Worm (Caenorhabditis elegans) whole organism, young adult: ENCODE data around the gene srt-24.

ENCODE experiments used
- B0035.1 ChIP-seq: sonication (generic microtip); optimal IDR thresholded peaks from 2 replicates; lab custom pipeline; 2016; ENCODE audit warnings: missing genetic modification characterization, mild to moderate bottlenecking, missing compliant biosample characterization, missing genotype, missing genetic modification reagents
- B0261.1 ChIP-seq: sonication (generic microtip); optimal IDR thresholded peaks from 2 replicates; lab custom pipeline; 2016; ENCODE audit warnings: mild to moderate bottlenecking, missing genetic modification characterization, moderate library complexity, missing compliant biosample characterization
- C17E4.6 ChIP-seq: fragments of 200-800 bp; sonication (Bioruptor generic); IDR thresholded peaks from 2 replicates; pipeline ENCODE4 v1.3.6; 2022; ENCODE audit warnings: missing genetic modification reagents, missing genetic modification characterization, missing compliant biosample characterization
- F23B12.7 ChIP-seq: sonication (generic microtip); optimal IDR thresholded peaks from 2 replicates; lab custom pipeline; 2017; ENCODE audit warnings: missing genetic modification characterization, mild to moderate bottlenecking, missing compliant biosample characterization, antibody characterized with exemption, moderate library complexity; ENCODE audit not compliant: insufficient read depth
- F33H1.4 ChIP-seq: fragments of 200-800 bp; sonication (Bioruptor generic); IDR thresholded peaks from 2 replicates; pipeline ENCODE4 v1.3.6; 2022; ENCODE audit warnings: missing genetic modification reagents, missing genetic modification characterization, missing compliant biosample characterization
- F37B4.10 ChIP-seq: fragments of 200-800 bp; sonication (Bioruptor generic); IDR thresholded peaks from 2 replicates; pipeline ENCODE4 v1.3.6; 2022; ENCODE audit warnings: missing genetic modification characterization, missing compliant biosample characterization
- F39B2.1 ChIP-seq: fragments of 200-800 bp; sonication (Bioruptor generic); IDR thresholded peaks from 2 replicates; pipeline ENCODE4 v1.3.6; 2022; ENCODE audit warnings: missing genetic modification reagents, missing genetic modification characterization, missing compliant biosample characterization
- F55B11.4 ChIP-seq: sonication (generic microtip); optimal IDR thresholded peaks from 2 replicates; lab custom pipeline; 2016; ENCODE audit warnings: missing compliant biosample characterization, missing genetic modification characterization, borderline replicate concordance; ENCODE audit not compliant: insufficient read depth
- F57A8.1 ChIP-seq: fragments of 200-800 bp; sonication (Bioruptor generic); optimal IDR thresholded peaks from 2 replicates; lab custom pipeline; 2018; ENCODE audit warnings: mild to moderate bottlenecking, missing genetic modification characterization, moderate library complexity, missing compliant biosample characterization
- K11D2.4 ChIP-seq: fragments of 200-800 bp; sonication (Bioruptor generic); IDR thresholded peaks from 2 replicates; pipeline ENCODE4 v1.3.6; 2022; ENCODE audit warnings: missing genetic modification reagents, missing genetic modification characterization, missing compliant biosample characterization
- Y95B8A.8 ChIP-seq: fragments of 200-800 bp; sonication (Bioruptor generic); IDR thresholded peaks from 2 replicates; pipeline ENCODE4 v1.3.6; 2022; ENCODE audit warnings: missing genetic modification reagents, missing genetic modification characterization, missing compliant biosample characterization
- akir-1 ChIP-seq: fragments of 200-800 bp; sonication (Bioruptor generic); optimal IDR thresholded peaks from 2 replicates; lab custom pipeline; 2018; ENCODE audit warnings: mild to moderate bottlenecking, missing genetic modification characterization, moderate library complexity, missing compliant biosample characterization
- ama-1 ChIP-seq, 3 experiments: fragments of 150-350 bp in 1 of 3; sonication (generic microtip) in 2 of 3; optimal IDR thresholded peaks; 2 replicates each; lab custom pipeline; 2014 to 2018; ENCODE audit warnings: missing biosample characterization in 2 of 3, missing genetic modification characterization in 2 of 3, missing genetic modification reagents in 2 of 3
- atf-7 ChIP-seq: sonication (generic microtip); optimal IDR thresholded peaks from 2 replicates; lab custom pipeline; 2017; ENCODE audit warnings: mild to moderate bottlenecking, missing genetic modification characterization, missing compliant biosample characterization
- attf-3 ChIP-seq: fragments of 200-800 bp; sonication (Bioruptor generic); conservative IDR thresholded peaks from 2 replicates; pipeline ENCODE4 v1.3.6; 2022; ENCODE audit warnings: missing genetic modification reagents, missing genetic modification characterization, missing compliant biosample characterization
- bed-2 ChIP-seq: fragments of 200-800 bp; sonication (Bioruptor generic); IDR thresholded peaks from 2 replicates; pipeline ENCODE4 v1.3.6; 2022; ENCODE audit warnings: missing genetic modification reagents, missing genetic modification characterization, missing compliant biosample characterization
- ccch-3 ChIP-seq: fragments of 200-800 bp; sonication (Bioruptor generic); optimal IDR thresholded peaks from 2 replicates; lab custom pipeline; 2018; ENCODE audit warnings: mild to moderate bottlenecking, missing genetic modification characterization, missing compliant biosample characterization
- ceh-27 ChIP-seq: fragments of 200-800 bp; sonication (Bioruptor generic); optimal IDR thresholded peaks from 2 replicates; lab custom pipeline; 2018; ENCODE audit warnings: mild to moderate bottlenecking, missing genetic modification characterization, moderate library complexity, missing compliant biosample characterization
- ceh-40 ChIP-seq: fragments of 200-800 bp; sonication (Bioruptor generic); IDR thresholded peaks from 2 replicates; pipeline ENCODE4 v1.3.6; 2022; ENCODE audit warnings: missing genetic modification characterization, missing compliant biosample characterization
- chd-7 ChIP-seq: sonication (generic microtip); optimal IDR thresholded peaks from 2 replicates; lab custom pipeline; 2016; ENCODE audit warnings: mild to moderate bottlenecking, missing genetic modification characterization, moderate library complexity, missing compliant biosample characterization
- dpl-1 ChIP-seq: fragments of 150-350 bp; optimal IDR thresholded peaks from 2 replicates; lab custom pipeline; 2014; ENCODE audit warnings: missing biosample characterization, missing genetic modification reagents, missing genetic modification characterization
- egrh-3 ChIP-seq: fragments of 200-800 bp; sonication (Bioruptor generic); IDR thresholded peaks from 2 replicates; pipeline ENCODE4 v1.3.6; 2022; ENCODE audit warnings: missing genetic modification reagents, missing genetic modification characterization, missing compliant biosample characterization
- ets-4 ChIP-seq: fragments of 200-800 bp; sonication (Bioruptor generic); optimal IDR thresholded peaks from 2 replicates; lab custom pipeline; 2018; ENCODE audit warnings: mild to moderate bottlenecking, missing genetic modification characterization, missing compliant biosample characterization
- fkh-3 ChIP-seq: sonication (generic microtip); optimal IDR thresholded peaks from 2 replicates; lab custom pipeline; 2016; ENCODE audit warnings: mild to moderate bottlenecking, missing genetic modification characterization, missing compliant biosample characterization
- gei-17 ChIP-seq: fragments of 200-800 bp; sonication (Bioruptor generic); optimal IDR thresholded peaks from 2 replicates; lab custom pipeline; 2018; ENCODE audit warnings: mild to moderate bottlenecking, missing genetic modification characterization, missing compliant biosample characterization
- him-1 ChIP-seq: sonication (generic microtip); optimal IDR thresholded peaks from 2 replicates; lab custom pipeline; 2016; ENCODE audit warnings: missing genotype, missing genetic modification reagents, missing genetic modification characterization, missing compliant biosample characterization
- hmg-1.2 ChIP-seq: fragments of 200-800 bp; sonication (Bioruptor generic); IDR thresholded peaks from 2 replicates; pipeline ENCODE4 v1.3.6; 2022; ENCODE audit warnings: missing genetic modification reagents, missing genetic modification characterization, missing compliant biosample characterization
- hmg-20 ChIP-seq: fragments of 200-800 bp; sonication (Bioruptor generic); IDR thresholded peaks from 2 replicates; pipeline ENCODE4 v1.3.6; 2022; ENCODE audit warnings: missing genetic modification reagents, missing genetic modification characterization, missing compliant biosample characterization
- let-526 ChIP-seq: fragments of 200-800 bp; sonication (Bioruptor generic); IDR thresholded peaks from 2 replicates; pipeline ENCODE4 v1.3.6; 2022; ENCODE audit warnings: missing genetic modification reagents, missing genetic modification characterization, missing compliant biosample characterization
- lir-1 ChIP-seq: fragments of 200-800 bp; sonication (Bioruptor generic); conservative IDR thresholded peaks from 2 replicates; pipeline ENCODE4 v1.3.6; 2022; ENCODE audit warnings: missing genetic modification reagents, missing genetic modification characterization, missing compliant biosample characterization
- madf-10 ChIP-seq: sonication (generic microtip); optimal IDR thresholded peaks from 2 replicates; lab custom pipeline; 2016; ENCODE audit warnings: mild to moderate bottlenecking, missing genetic modification characterization, missing compliant biosample characterization
- mel-28 ChIP-seq: sonication (generic microtip); optimal IDR thresholded peaks from 2 replicates; lab custom pipeline; 2016; ENCODE audit warnings: borderline replicate concordance, mild to moderate bottlenecking, missing genetic modification characterization, missing compliant biosample characterization
- mes-4 ChIP-seq: sonication (generic microtip); optimal IDR thresholded peaks from 2 replicates; lab custom pipeline; 2016; ENCODE audit warnings: missing genotype, missing genetic modification characterization, missing compliant biosample characterization
- nhr-90 ChIP-seq: sonication (generic microtip); optimal IDR thresholded peaks from 2 replicates; lab custom pipeline; 2016; ENCODE audit warnings: missing genotype, mild to moderate bottlenecking, missing genetic modification characterization, missing compliant biosample characterization
- pbrm-1 ChIP-seq: fragments of 200-800 bp; sonication (Bioruptor generic); IDR thresholded peaks from 2 replicates; pipeline ENCODE4 v1.3.6; 2022; ENCODE audit warnings: missing genetic modification reagents, missing genetic modification characterization, missing compliant biosample characterization
- rcor-1 ChIP-seq: fragments of 200-800 bp; sonication (Bioruptor generic); IDR thresholded peaks from 2 replicates; pipeline ENCODE4 v1.3.6; 2022; ENCODE audit warnings: missing genetic modification reagents, missing genetic modification characterization, missing compliant biosample characterization
- repo-1 ChIP-seq: sonication (generic microtip); optimal IDR thresholded peaks from 2 replicates; lab custom pipeline; 2017; ENCODE audit warnings: mild to moderate bottlenecking, missing genetic modification characterization, missing compliant biosample characterization
- rpc-1 ChIP-seq, 2 experiments: fragments of 150-350 bp in 1 of 2; sonication (generic microtip) in 1 of 2; optimal IDR thresholded peaks; 2 replicates each; lab custom pipeline; 2014 to 2018; ENCODE audit warnings: missing biosample characterization in 1 of 2, missing genetic modification characterization in 1 of 2, missing genetic modification reagents in 1 of 2, missing genotype in 1 of 2
- somi-1 ChIP-seq: fragments of 200-800 bp; sonication (Bioruptor generic); optimal IDR thresholded peaks from 2 replicates; lab custom pipeline; 2018; ENCODE audit warnings: mild to moderate bottlenecking, missing genetic modification characterization, missing compliant biosample characterization
- tlf-1 ChIP-seq: fragments of 200-800 bp; sonication (Bioruptor generic); optimal IDR thresholded peaks from 2 replicates; lab custom pipeline; 2018; ENCODE audit warnings: mild to moderate bottlenecking, missing genetic modification characterization, missing compliant biosample characterization
- ztf-22 ChIP-seq: fragments of 200-800 bp; sonication (Bioruptor generic); optimal IDR thresholded peaks from 2 replicates; lab custom pipeline; 2018; ENCODE audit warnings: mild to moderate bottlenecking, missing genetic modification characterization, moderate library complexity, missing compliant biosample characterization
- ztf-25 ChIP-seq: fragments of 200-800 bp; sonication (Bioruptor generic); IDR thresholded peaks from 2 replicates; pipeline ENCODE4 v1.3.6; 2022; ENCODE audit warnings: missing genetic modification reagents, missing genetic modification characterization, missing compliant biosample characterization
- ztf-6 ChIP-seq: fragments of 200-800 bp; sonication (Bioruptor generic); IDR thresholded peaks from 2 replicates; pipeline ENCODE4 v1.3.6; 2022; ENCODE audit warnings: missing genetic modification reagents, missing genetic modification characterization, missing compliant biosample characterization

The srt-24 gene

ce11 chrIV:728095-728494 lies 2.7 kb downstream of the srt-24 start, which contains the start of gene Y55F3C.9:
Gene Y55F3C.9, minus strand, starts transcription at chrIV:728195.
- TF ChIP-seq him-1 (tag; lab: Kevin White, UChicago) = no peak
- no peak for TF ChIP-seq hmg-1.2 (GFP tag; lab: Robert Waterston, UW)
- TF ChIP-seq C17E4.6 (GFP tag; lab: Robert Waterston, UW) = no peak
- TF ChIP-seq B0035.1 (tag; lab: Kevin White, UChicago) = no peak
- TF ChIP-seq egrh-3 (GFP tag; lab: Robert Waterston, UW) = no peak
- no peak for TF ChIP-seq Y95B8A.8 (GFP tag; lab: Robert Waterston, UW)
- TF ChIP-seq mes-4 (tag; lab: Kevin White, UChicago) = no peak
- TF ChIP-seq pbrm-1 = no peak
- no peak for TF ChIP-seq mel-28
- TF ChIP-seq ztf-25 (GFP tag; lab: Robert Waterston, UW) = no peak
- no peak for TF ChIP-seq ceh-27 (GFP tag; lab: Kevin White, UChicago)
- no peak for TF ChIP-seq repo-1 (tag; lab: Kevin White, UChicago)
- TF ChIP-seq gei-17 (GFP tag; lab: Kevin White, UChicago) = no peak
- TF ChIP-seq F55B11.4 (tag; lab: Kevin White, UChicago) = no peak
- no peak for TF ChIP-seq dpl-1 (GFP tag; lab: Kevin White, UChicago)
- no peak for TF ChIP-seq akir-1 (GFP tag; lab: Kevin White, UChicago)
- no peak for TF ChIP-seq K11D2.4 (GFP tag; lab: Robert Waterston, UW)
- TF ChIP-seq rcor-1 = no peak
- no peak for TF ChIP-seq nhr-90

- no peak for TF ChIP-seq chd-7 (tag; lab: Kevin White, UChicago)
- TF ChIP-seq tlf-1 = no peak
- no peak for TF ChIP-seq bed-2
- TF ChIP-seq pbrm-1 = no peak
- no peak for TF ChIP-seq ztf-6 (GFP tag; lab: Robert Waterston, UW)
- TF ChIP-seq ztf-22 (GFP tag; lab: Kevin White, UChicago) = no peak
- TF ChIP-seq atf-7 = no peak
- TF ChIP-seq, all 124 proteins: peak for 0
Observed at ce11 chrIV:719351-719750, 11.5 kb downstream of the srt-24 start, which contains the start of gene Y55F3C.10. Gene Y55F3C.10, minus strand, starts transcription at chrIV:719451.

DNA sequence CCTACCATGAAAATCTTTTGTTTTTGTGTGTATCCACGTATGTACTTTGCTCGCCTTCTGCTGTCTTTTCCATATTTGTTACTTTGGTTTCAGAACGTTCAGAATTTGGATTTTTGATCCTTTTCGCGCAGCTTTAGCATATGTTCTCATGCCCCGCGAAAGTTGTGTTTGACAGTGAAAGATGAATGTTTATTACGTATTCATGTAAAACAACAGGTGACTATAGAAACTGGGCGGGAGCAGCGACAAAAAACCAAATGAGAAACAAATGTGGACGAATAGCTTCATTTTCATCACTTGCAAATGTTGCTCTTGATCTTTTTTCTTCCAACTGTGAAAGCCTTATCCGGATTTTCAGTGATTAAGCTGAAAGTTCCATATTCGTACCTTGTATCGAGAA lies 14.5 kb downstream of the srt-24 start, which contains the start of gene clec-164:
Gene clec-164 (plus strand): TSS at position 301 of the 400 bp plus-strand sequence.
- TF ChIP-seq B0261.1 (tag; lab: Kevin White, UChicago) (no peak), F57A8.1 (GFP tag; lab: Kevin White, UChicago) (no peak), akir-1 (GFP tag; lab: Kevin White, UChicago) (no peak), F33H1.4 (GFP tag; lab: Robert Waterston, UW) (no peak), ccch-3 (no peak), somi-1 (GFP tag; lab: Kevin White, UChicago) (no peak), C17E4.6 (GFP tag; lab: Robert Waterston, UW) (no peak), fkh-3 (tag; lab: Kevin White, UChicago) (no peak), ceh-40 (no peak), madf-10 (tag; lab: Kevin White, UChicago) (no peak), F37B4.10 (GFP tag; lab: Robert Waterston, UW) (no peak), F23B12.7 (tag; lab: Kevin White, UChicago) (no peak)

ce11 chrIV:715433-715832 lies 15.4 kb downstream of the srt-24 start:
- TF ChIP-seq hmg-20 (GFP tag; lab: Robert Waterston, UW) (no peak), attf-3 (GFP tag; lab: Robert Waterston, UW) (no peak), lir-1 (GFP tag; lab: Robert Waterston, UW) (no peak), let-526 (GFP tag; lab: Robert Waterston, UW) (no peak), ama-1 (optimal IDR thresholded peaks at IDR 0.05; lab: Kevin White, UChicago) (no peak), ama-1 (GFP tag; optimal IDR thresholded peaks at IDR 0.05; lab: Kevin White, UChicago) (no peak), ets-4 (GFP tag; lab: Kevin White, UChicago) (no peak), F39B2.1 (no peak), ztf-25 (GFP tag; lab: Robert Waterston, UW) (no peak), F23B12.7 (tag; lab: Kevin White, UChicago) (no peak), rpc-1 (optimal IDR thresholded peaks at IDR 0.05; lab: Kevin White, UChicago) (no peak), rpc-1 (tag; optimal IDR thresholded peaks at IDR 0.05; lab: Kevin White, UChicago) (no peak)
